Worm (Caenorhabditis elegans) whole organism, L2 larva: Measurements from ENCODE around the gene icap-1.
A peak's percentile ranks its signal among the peaks of the same experiment; 100 is the strongest.

ENCODE experiments used
- ceh-82 ChIP-seq: fragments of 150-350 bp; optimal IDR thresholded peaks from 2 replicates; lab custom pipeline; 2014; ENCODE audit warnings: missing biosample characterization, missing genetic modification characterization
- fos-1 ChIP-seq: fragments of 150-350 bp; optimal IDR thresholded peaks from 2 replicates; lab custom pipeline; 2014; ENCODE audit warnings: missing biosample characterization, missing genetic modification characterization
- lin-11 ChIP-seq: fragments of 150-350 bp; sonication (generic microtip); optimal IDR thresholded peaks from 2 replicates; lab custom pipeline; 2014; ENCODE audit warnings: missing biosample characterization, missing genetic modification characterization, inconsistent platforms, mixed read lengths
- mab-5 ChIP-seq: fragments of 150-350 bp; optimal IDR thresholded peaks from 2 replicates; lab custom pipeline; 2014; ENCODE audit warnings: missing biosample characterization, missing genetic modification characterization
- nhr-10 ChIP-seq: sonication (generic microtip); optimal IDR thresholded peaks from 2 replicates; lab custom pipeline; 2017; ENCODE audit warnings: missing biosample characterization, missing genetic modification characterization
- nhr-23 ChIP-seq: fragments of 150-350 bp; optimal IDR thresholded peaks from 2 replicates; lab custom pipeline; 2014; ENCODE audit warnings: missing biosample characterization, missing genetic modification reagents, missing genetic modification characterization
- unc-62 ChIP-seq: fragments of 150-350 bp; optimal IDR thresholded peaks from 2 replicates; lab custom pipeline; 2014; ENCODE audit warnings: missing biosample characterization, missing genetic modification reagents, missing genetic modification characterization

DNA sequence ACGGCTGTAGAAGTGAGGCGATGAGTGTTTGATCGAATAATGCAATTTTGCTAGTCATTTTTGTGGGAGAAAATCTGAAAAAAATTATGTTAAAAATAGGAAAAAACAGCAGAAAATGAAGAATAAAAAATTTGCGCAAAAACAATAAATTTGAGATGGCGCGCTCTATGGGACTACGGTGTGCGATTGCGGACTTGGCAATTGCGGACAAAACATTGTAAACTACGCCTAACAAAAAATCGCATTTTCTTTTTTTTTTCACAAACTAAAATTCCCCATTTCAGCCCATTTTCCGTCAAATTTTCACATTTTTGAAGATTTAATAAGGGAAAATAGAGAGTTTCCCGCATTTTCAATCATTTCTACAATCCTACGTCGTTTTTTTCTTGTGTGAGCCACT is 1.9 kb upstream of the icap-1 start, which contains the start of the genes sas-6 and Y45F10D.7:
- TF ChIP-seq nhr-10 (tag; lab: Kevin White, UChicago) (no peak), unc-62 (GFP tag; lab: Kevin White, UChicago) (no peak), mab-5 (tag; lab: Kevin White, UChicago) (peak; percentile 45), fos-1 (tag; lab: Kevin White, UChicago) (peak; percentile 17), nhr-23 (no peak), lin-11 (tag; lab: Kevin White, UChicago) (no peak), ceh-82 (tag; lab: Kevin White, UChicago) (no peak)
